Fruit fly (Drosophila melanogaster) whole organism, embryonic: ENCODE results near the gene ver.
A peak's percentile ranks its signal among the peaks of the same experiment; 100 is the strongest.

Experiments
- Atf6 ChIP-seq: fragments of 200-800 bp; sonication (Bioruptor generic); IDR thresholded peaks from 2 replicates; pipeline ENCODE4 v1.3.6; 2022; ENCODE audit warnings: missing biosample characterization, missing genetic modification characterization
- CG10462 ChIP-seq: fragments of 200-800 bp; sonication (Bioruptor generic); optimal IDR thresholded peaks from 2 replicates; lab custom pipeline; 2016; ENCODE audit warnings: missing biosample characterization, missing genetic modification characterization
- CG10565 ChIP-seq: fragments of 200-800 bp; sonication (Bioruptor generic); optimal IDR thresholded peaks from 3 replicates; lab custom pipeline; 2016; ENCODE audit warnings: missing biosample characterization, mild to moderate bottlenecking, missing genetic modification characterization
- CG10979 ChIP-seq: fragments of 200-800 bp; sonication (Bioruptor generic); optimal IDR thresholded peaks from 2 replicates; lab custom pipeline; 2018; ENCODE audit warnings: missing biosample characterization, mild to moderate bottlenecking, missing genetic modification characterization, moderate library complexity
- CG11093 ChIP-seq: fragments of 200-800 bp; sonication (Bioruptor generic); IDR thresholded peaks from 3 replicates; pipeline ENCODE4 v1.3.6; 2022; ENCODE audit warnings: missing biosample characterization, missing genetic modification characterization
- CG11695 ChIP-seq: fragments of 200-800 bp; sonication (Bioruptor generic); IDR thresholded peaks from 3 replicates; pipeline ENCODE4 v1.3.6; 2022; ENCODE audit warnings: missing biosample characterization, missing genetic modification characterization
- CG12104 ChIP-seq: fragments of 200-800 bp; sonication (Bioruptor generic); optimal IDR thresholded peaks from 3 replicates; lab custom pipeline; 2016; ENCODE audit warnings: missing biosample characterization, missing genetic modification characterization
- CG13624 ChIP-seq: fragments of 200-800 bp; sonication (Bioruptor generic); optimal IDR thresholded peaks from 2 replicates; lab custom pipeline; 2016; ENCODE audit warnings: missing biosample characterization, missing genetic modification characterization
- CG14050 ChIP-seq: fragments of 200-800 bp; sonication (Bioruptor generic); IDR thresholded peaks from 3 replicates; pipeline ENCODE4 v1.3.6; 2022; ENCODE audit warnings: missing biosample characterization, missing genetic modification characterization
- CG15011 ChIP-seq: fragments of 200-800 bp; sonication (Bioruptor generic); optimal IDR thresholded peaks from 3 replicates; lab custom pipeline; 2018; ENCODE audit warnings: missing biosample characterization, mild to moderate bottlenecking, missing genetic modification characterization
- CG17186 ChIP-seq: fragments of 200-800 bp; sonication (Bioruptor generic); optimal IDR thresholded peaks from 3 replicates; lab custom pipeline; 2017; ENCODE audit warnings: missing biosample characterization, missing genetic modification reagents, missing genetic modification characterization
- CG17385 ChIP-seq: fragments of 200-800 bp; sonication (Bioruptor generic); optimal IDR thresholded peaks from 3 replicates; lab custom pipeline; 2018; ENCODE audit warnings: missing biosample characterization, mild to moderate bottlenecking, missing genetic modification characterization
- CG2678 ChIP-seq: fragments of 200-800 bp; sonication (Bioruptor generic); optimal IDR thresholded peaks from 3 replicates; lab custom pipeline; 2019; ENCODE audit warnings: missing biosample characterization, mild to moderate bottlenecking, missing genetic modification characterization, moderate library complexity
- CG2889 ChIP-seq: fragments of 200-800 bp; sonication (Bioruptor generic); IDR thresholded peaks from 3 replicates; pipeline ENCODE4 v1.3.6; 2022; ENCODE audit warnings: missing biosample characterization, missing genetic modification characterization
- CG3065 ChIP-seq: fragments of 200-800 bp; sonication (Bioruptor generic); optimal IDR thresholded peaks from 2 replicates; lab custom pipeline; 2016; ENCODE audit warnings: missing biosample characterization, missing genetic modification characterization
- CG4424 ChIP-seq: fragments of 200-800 bp; sonication (Bioruptor generic); optimal IDR thresholded peaks from 3 replicates; lab custom pipeline; 2016; ENCODE audit warnings: missing biosample characterization, missing genetic modification characterization
- CG4707 ChIP-seq: fragments of 200-800 bp; sonication (Bioruptor generic); optimal IDR thresholded peaks from 2 replicates; lab custom pipeline; 2018; ENCODE audit warnings: missing biosample characterization, mild to moderate bottlenecking, missing genetic modification characterization, moderate library complexity
- CG6272 ChIP-seq: fragments of 200-800 bp; sonication (Bioruptor generic); IDR thresholded peaks from 2 replicates; pipeline ENCODE4 v1.3.6; 2022; ENCODE audit warnings: missing biosample characterization, missing genetic modification characterization
- CG7372 ChIP-seq: fragments of 200-800 bp; sonication (Bioruptor generic); IDR thresholded peaks from 2 replicates; pipeline ENCODE4 v1.3.6; 2022; ENCODE audit warnings: missing biosample characterization, missing genetic modification characterization
- CG7963 ChIP-seq: fragments of 200-800 bp; sonication (Bioruptor generic); IDR thresholded peaks from 3 replicates; pipeline ENCODE4 v1.3.6; 2022; ENCODE audit warnings: missing biosample characterization, missing genetic modification characterization; ENCODE audit not compliant: partially characterized antibody
- CG8388 ChIP-seq: fragments of 200-800 bp; sonication (Bioruptor generic); optimal IDR thresholded peaks from 2 replicates; lab custom pipeline; 2019; ENCODE audit warnings: missing biosample characterization, mild to moderate bottlenecking, missing genetic modification characterization, moderate library complexity
- CG8478 ChIP-seq: fragments of >200 bp; optimal IDR thresholded peaks from 2 replicates; lab custom pipeline; 2018
- GATAe ChIP-seq: fragments of 200-800 bp; sonication (Bioruptor generic); conservative IDR thresholded peaks from 2 replicates; pipeline ENCODE4 v1.3.6; 2022; ENCODE audit warnings: missing biosample characterization, missing genetic modification characterization
- Hr3 ChIP-seq: fragments of 200-800 bp; sonication (Bioruptor generic); optimal IDR thresholded peaks from 3 replicates; lab custom pipeline; 2016; ENCODE audit warnings: missing biosample characterization, missing genetic modification characterization
- Med ChIP-seq: fragments of 200-800 bp; sonication (Bioruptor generic); peaks from one replicate; lab custom pipeline; 2016; ENCODE audit warnings: missing biosample characterization, missing genetic modification characterization, mild to moderate bottlenecking, inconsistent platforms, moderate library complexity
- Meics ChIP-seq: fragments of 200-800 bp; sonication (Bioruptor generic); optimal IDR thresholded peaks from 2 replicates; lab custom pipeline; 2017; ENCODE audit warnings: missing biosample characterization, mild to moderate bottlenecking, missing genetic modification characterization
- Optix ChIP-seq: fragments of 200-800 bp; sonication (Bioruptor generic); IDR thresholded peaks from 3 replicates; pipeline ENCODE4 v1.3.6; 2022; ENCODE audit warnings: missing biosample characterization, missing genetic modification characterization
- Pdp1 ChIP-seq, 2 experiments: fragments of 200-800 bp; sonication (Bioruptor generic); optimal IDR thresholded peaks; 3 replicates each; lab custom pipeline; 2016; ENCODE audit warnings: missing biosample characterization in 2 of 2, missing genetic modification characterization in 2 of 2, mild to moderate bottlenecking in 1 of 2, moderate library complexity in 1 of 2
- Usf ChIP-seq: fragments of 200-800 bp; sonication (Bioruptor generic); optimal IDR thresholded peaks from 2 replicates; lab custom pipeline; 2017; ENCODE audit warnings: missing genotype, missing biosample characterization, missing genetic modification characterization
- Vsx1 ChIP-seq: fragments of 200-800 bp; sonication (Bioruptor generic); optimal IDR thresholded peaks from 2 replicates; lab custom pipeline; 2017; ENCODE audit warnings: missing biosample characterization, mild to moderate bottlenecking, missing genetic modification characterization, missing genetic modification reagents
- Xbp1 ChIP-seq: fragments of 200-800 bp; sonication (Bioruptor generic); optimal IDR thresholded peaks from 3 replicates; lab custom pipeline; 2016; ENCODE audit warnings: missing biosample characterization, mild to moderate bottlenecking, missing genetic modification characterization
- ap ChIP-seq: fragments of 200-800 bp; sonication (Bioruptor generic); IDR thresholded peaks from 2 replicates; pipeline ENCODE4 v1.3.6; 2022; ENCODE audit warnings: missing biosample characterization, missing genetic modification characterization
- ara ChIP-seq: fragments of 200-800 bp; sonication (Bioruptor generic); IDR thresholded peaks from 2 replicates; pipeline ENCODE4 v1.3.6; 2022; ENCODE audit warnings: missing biosample characterization, missing genetic modification characterization
- cg ChIP-seq: fragments of 200-800 bp; sonication (Bioruptor generic); optimal IDR thresholded peaks from 3 replicates; lab custom pipeline; 2019; ENCODE audit warnings: missing biosample characterization, mild to moderate bottlenecking, missing genetic modification characterization, moderate library complexity
- dmrt99B ChIP-seq: fragments of 200-800 bp; sonication (Bioruptor generic); optimal IDR thresholded peaks from 2 replicates; lab custom pipeline; 2018; ENCODE audit warnings: missing biosample characterization, mild to moderate bottlenecking, missing genetic modification characterization, moderate library complexity
- her ChIP-seq: fragments of 200-800 bp; sonication (Bioruptor generic); optimal IDR thresholded peaks from 2 replicates; lab custom pipeline; 2016; ENCODE audit warnings: missing biosample characterization, missing genetic modification characterization
- jing ChIP-seq: fragments of 200-800 bp; sonication (Bioruptor generic); optimal IDR thresholded peaks from 2 replicates; lab custom pipeline; 2018; ENCODE audit warnings: missing biosample characterization, mild to moderate bottlenecking, missing genetic modification characterization
- kay ChIP-seq: fragments of 200-800 bp; sonication (Bioruptor generic); optimal IDR thresholded peaks from 2 replicates; lab custom pipeline; 2016; ENCODE audit warnings: missing biosample characterization, missing genetic modification characterization
- lbe ChIP-seq: fragments of 200-800 bp; sonication (Bioruptor generic); optimal IDR thresholded peaks from 2 replicates; lab custom pipeline; 2016; ENCODE audit warnings: missing biosample characterization, mild to moderate bottlenecking, missing genetic modification characterization
- nerfin-1 ChIP-seq: fragments of 200-800 bp; sonication (Bioruptor generic); optimal IDR thresholded peaks from 3 replicates; lab custom pipeline; 2019; ENCODE audit warnings: missing biosample characterization, mild to moderate bottlenecking, missing genetic modification characterization, moderate library complexity
- nom ChIP-seq: fragments of 200-800 bp; sonication (Bioruptor generic); optimal IDR thresholded peaks from 2 replicates; lab custom pipeline; 2017; ENCODE audit warnings: missing biosample characterization, missing genetic modification characterization, mild to moderate bottlenecking, moderate library complexity, missing genetic modification reagents
- peb ChIP-seq: fragments of 200-800 bp; sonication (Bioruptor generic); IDR thresholded peaks from 2 replicates; pipeline ENCODE4 v1.3.6; 2022; ENCODE audit warnings: missing biosample characterization, missing genetic modification characterization
- pita ChIP-seq: fragments of 200-800 bp; sonication (Bioruptor generic); optimal IDR thresholded peaks from 2 replicates; lab custom pipeline; 2017; ENCODE audit warnings: missing biosample characterization, mild to moderate bottlenecking, missing genetic modification characterization
- pum ChIP-seq: fragments of 200-800 bp; sonication (Bioruptor generic); optimal IDR thresholded peaks from 2 replicates; lab custom pipeline; 2016; ENCODE audit warnings: missing biosample characterization, missing genetic modification characterization
- sens-2 ChIP-seq: fragments of 200-800 bp; sonication (Bioruptor generic); IDR thresholded peaks from 2 replicates; pipeline ENCODE4 v1.3.6; 2022; ENCODE audit warnings: missing biosample characterization, missing genetic modification characterization
- sim ChIP-seq: fragments of 200-800 bp; sonication (Bioruptor generic); IDR thresholded peaks from 2 replicates; pipeline ENCODE4 v1.3.6; 2022; ENCODE audit warnings: missing biosample characterization, missing genetic modification characterization
- slbo ChIP-seq: fragments of 200-800 bp; sonication (Bioruptor generic); IDR thresholded peaks from 2 replicates; pipeline ENCODE4 v1.3.6; 2022; ENCODE audit warnings: missing biosample characterization, missing genetic modification characterization
- sob ChIP-seq: fragments of 200-800 bp; sonication (Bioruptor generic); IDR thresholded peaks from 2 replicates; pipeline ENCODE4 v1.3.6; 2022; ENCODE audit warnings: missing biosample characterization, missing genetic modification characterization
- tin ChIP-seq: fragments of 200-800 bp; sonication (Bioruptor generic); optimal IDR thresholded peaks from 3 replicates; lab custom pipeline; 2016; ENCODE audit warnings: missing biosample characterization, missing genetic modification characterization
- tll ChIP-seq, 2 experiments: fragments of 200-800 bp in 1 of 2; fragments of >200 bp in 1 of 2; sonication (Bioruptor generic) in 1 of 2; optimal IDR thresholded peaks; 2 replicates each; lab custom pipeline; 2017 to 2019; ENCODE audit warnings: missing biosample characterization in 2 of 2, missing genetic modification characterization in 2 of 2, mild to moderate bottlenecking in 1 of 2, moderate library complexity in 1 of 2
- vnd ChIP-seq: fragments of 200-800 bp; sonication (Bioruptor generic); IDR thresholded peaks from 3 replicates; pipeline ENCODE4 v1.3.6; 2022; ENCODE audit warnings: missing biosample characterization, missing genetic modification characterization; ENCODE audit not compliant: partially characterized antibody
- wdn ChIP-seq: fragments of 200-800 bp; sonication (Bioruptor generic); IDR thresholded peaks from 2 replicates; pipeline ENCODE4 v1.3.6; 2022; ENCODE audit warnings: missing biosample characterization, missing genetic modification characterization

The ver gene

DNA sequence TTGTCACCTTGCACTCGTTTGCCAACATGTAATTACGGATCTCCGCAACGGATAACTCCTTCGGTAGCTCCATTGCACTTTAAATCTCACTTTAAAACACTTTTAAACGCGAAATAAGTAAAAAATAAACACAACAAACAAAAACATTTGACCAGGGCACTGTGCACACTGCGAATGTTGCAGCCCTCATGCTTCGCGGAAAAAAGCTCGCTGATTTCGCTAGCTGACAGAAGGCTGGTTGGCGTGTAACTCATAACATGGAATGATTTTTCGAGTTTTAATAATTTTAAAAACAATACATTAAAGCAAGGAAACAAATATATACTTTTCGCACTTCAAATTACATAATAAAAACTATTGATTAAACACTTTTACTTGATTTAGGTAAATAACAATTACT is 48.6 kb downstream of the ver start, which contains the start of gene sowah (continued):
- TF ChIP-seq Pdp1 (GFP tag; optimal IDR thresholded peaks at IDR 0.05; lab: Kevin White, UChicago), result peak; percentile 40 to 44
- peak; percentile 60; the same call in 1 of the 2 replicates for TF ChIP-seq CG6272 (GFP tag; lab: Robert Waterston, UW)
- peak; percentile 37; the same call in 1 of the 2 replicates for TF ChIP-seq CG7372 (GFP tag; lab: Robert Waterston, UW)
- peak; percentile 12; the same call in 1 of the 3 replicates for TF ChIP-seq CG14050
- TF ChIP-seq lbe (GFP tag; lab: Kevin White, UChicago), result no peak
- no peak for TF ChIP-seq sens-2
- TF ChIP-seq CG17385 (GFP tag; lab: Kevin White, UChicago), result no peak
- peak; percentile 85 for TF ChIP-seq Med
- TF ChIP-seq wdn, result no peak
- peak; percentile 42 for TF ChIP-seq CG3065
- TF ChIP-seq jing, result peak; percentile 21
- peak; percentile 43 for TF ChIP-seq CG4424 (GFP tag; lab: Kevin White, UChicago)
- TF ChIP-seq pum, result no peak
- no peak for TF ChIP-seq Usf (GFP tag; lab: Kevin White, UChicago)
- no peak for TF ChIP-seq CG2678 (tag; lab: Kevin White, UChicago)
- TF ChIP-seq ap (GFP tag; lab: Robert Waterston, UW), result no peak
- peak; percentile 42 for TF ChIP-seq Meics (GFP tag; lab: Kevin White, UChicago)
- TF ChIP-seq CG7963, result no peak
- no peak for TF ChIP-seq sim (GFP tag; lab: Robert Waterston, UW)
- TF ChIP-seq CG11695 (GFP tag; lab: Robert Waterston, UW), result no peak
- peak; percentile 23; the same call in 1 of the 3 replicates for TF ChIP-seq Optix (GFP tag; lab: Robert Waterston, UW)
- TF ChIP-seq peb (GFP tag; lab: Robert Waterston, UW), result no peak
- peak; percentile 100 for TF ChIP-seq kay
- no peak for TF ChIP-seq CG12104 (GFP tag; lab: Kevin White, UChicago)
- TF ChIP-seq dmrt99B (tag; lab: Kevin White, UChicago), result peak; percentile 17
- no peak for TF ChIP-seq CG8388 (GFP tag; lab: Kevin White, UChicago)
- 0 out of 2 replicates have a peak, but pooled peaks have one; percentile 28 for TF ChIP-seq ara
- no peak for TF ChIP-seq CG8478 (lab: Kevin White, UChicago)
- no peak for TF ChIP-seq CG4707 (GFP tag; lab: Kevin White, UChicago)
- peak; percentile 59 for TF ChIP-seq Xbp1
- peak; percentile 24 for TF ChIP-seq Hr3 (GFP tag; lab: Kevin White, UChicago)
- TF ChIP-seq tin (GFP tag; lab: Kevin White, UChicago), result peak; percentile 39
- no peak for TF ChIP-seq GATAe (GFP tag; lab: Robert Waterston, UW)
- TF ChIP-seq sob (GFP tag; lab: Robert Waterston, UW), result peak; percentile 55
- TF ChIP-seq cg, result no peak
- TF ChIP-seq CG11093 (GFP tag; lab: Robert Waterston, UW), result no peak
- TF ChIP-seq Vsx1 (GFP tag; lab: Kevin White, UChicago), result no peak
- no peak for TF ChIP-seq CG15011
- no peak for TF ChIP-seq Atf6 (GFP tag; lab: Robert Waterston, UW)
- TF ChIP-seq slbo (GFP tag; lab: Robert Waterston, UW), result peak; percentile 75
- no peak for TF ChIP-seq pita
- no peak for TF ChIP-seq CG10565
- peak; percentile 64 for TF ChIP-seq CG17186 (GFP tag; lab: Kevin White, UChicago)
- no peak for TF ChIP-seq CG10462 (GFP tag; lab: Kevin White, UChicago)
- peak; percentile 52 for TF ChIP-seq CG13624
- TF ChIP-seq CG10979 (tag; lab: Kevin White, UChicago), result peak; percentile 36
- peak; percentile 43 for TF ChIP-seq nerfin-1
- TF ChIP-seq nom (GFP tag; lab: Kevin White, UChicago), result no peak
- TF ChIP-seq vnd, result no peak
- peak in 1 of 2 experiments; percentile 29 for TF ChIP-seq tll (GFP tag; optimal IDR thresholded peaks at IDR 0.05; lab: Kevin White, UChicago)
- TF ChIP-seq CG2889, result no peak
- no peak for TF ChIP-seq her (GFP tag; lab: Kevin White, UChicago)
